Worm (Caenorhabditis elegans): Measurements from ENCODE around the gene srh-31.

ce11 chrV:17686852-17687251, 20.3 kb upstream of the srh-31 start, which contains the start of gene F59A1.18:
- TF ChIP-seq ceh-39 (tag; optimal IDR thresholded peaks at IDR 0.05): no peak
- TF ChIP-seq nhr-76 (tag; optimal IDR thresholded peaks at IDR 0.05): no peak
- TF ChIP-seq nhr-12 (tag; optimal IDR thresholded peaks at IDR 0.05): no peak
- no peak for TF ChIP-seq elt-1 (tag; optimal IDR thresholded peaks at IDR 0.05; ENCODE audit: borderline replicate concordance, insufficient read depth)
- TF ChIP-seq lsy-2 (tag; optimal IDR thresholded peaks at IDR 0.05): no peak
- no peak for TF ChIP-seq pha-4 (tag; optimal IDR thresholded peaks at IDR 0.05)
- TF ChIP-seq elt-3 (tag; optimal IDR thresholded peaks at IDR 0.05): no peak
- no peak for TF ChIP-seq mab-5 (tag; optimal IDR thresholded peaks at IDR 0.05)
- no peak for TF ChIP-seq mep-1 (tag; optimal IDR thresholded peaks at IDR 0.05)
- TF ChIP-seq ztf-11 (tag; optimal IDR thresholded peaks at IDR 0.05): no peak
- no peak for TF ChIP-seq ceh-43 (GFP tag; optimal IDR thresholded peaks at IDR 0.05)
- no peak for TF ChIP-seq sptf-1 (tag; optimal IDR thresholded peaks at IDR 0.05)
